Fruit fly (Drosophila melanogaster) whole organism, larva: ENCODE measurements around the gene MKP-4.

ENCODE experiments used
- noc ChIP-seq: fragments of 200-800 bp; sonication (Bioruptor generic); optimal IDR thresholded peaks from 3 replicates; lab custom pipeline; 2019; ENCODE audit warnings: missing biosample characterization, mild to moderate bottlenecking, missing genetic modification characterization, moderate library complexity

MKP-4 gene

DNA sequence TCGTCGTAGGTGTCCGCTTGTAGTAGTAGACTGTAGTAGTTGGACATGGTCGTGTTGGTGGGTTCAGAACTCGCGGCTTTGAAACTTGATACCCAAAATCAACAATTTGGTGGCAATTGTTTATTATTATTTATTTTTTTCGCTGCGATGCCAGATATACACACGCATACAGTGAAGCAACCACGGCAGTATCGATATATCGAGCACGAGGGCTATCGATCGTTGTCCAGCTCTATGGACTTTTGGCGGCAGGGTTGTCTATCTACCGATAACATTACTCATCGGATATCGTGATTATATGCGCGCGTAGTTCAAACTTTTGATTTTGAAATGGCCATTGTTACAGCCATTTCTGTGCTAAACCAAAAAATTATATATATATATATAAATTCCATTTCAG, 21.3 kb upstream of the MKP-4 start, which contains the start of gene CG14220:
CG14220 (minus strand) TSS at position 208 of the 400 bp plus-strand sequence.
- no peak for TF ChIP-seq noc (tag; lab: Kevin White, UChicago)

DNA sequence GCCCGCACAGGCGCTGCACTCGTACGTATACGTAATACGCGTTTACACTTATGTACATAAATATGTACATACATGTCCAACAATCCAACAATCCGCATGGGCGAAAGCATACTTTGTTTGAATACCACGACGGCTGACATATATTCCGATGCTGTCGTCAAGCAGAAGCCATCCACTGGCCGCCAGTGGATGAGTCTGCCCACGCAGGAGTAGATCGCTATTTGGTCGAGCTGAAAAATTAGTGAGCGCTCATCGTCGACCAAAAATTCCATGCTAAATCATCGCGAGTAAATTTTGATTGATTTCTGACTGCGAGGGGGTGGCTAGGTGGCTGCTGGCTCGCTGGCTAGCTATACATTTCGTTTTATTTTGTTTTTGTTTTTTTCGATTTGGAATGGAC, 20.4 kb upstream of the MKP-4 start:
- no peak for TF ChIP-seq noc (tag; lab: Kevin White, UChicago)

DNA sequence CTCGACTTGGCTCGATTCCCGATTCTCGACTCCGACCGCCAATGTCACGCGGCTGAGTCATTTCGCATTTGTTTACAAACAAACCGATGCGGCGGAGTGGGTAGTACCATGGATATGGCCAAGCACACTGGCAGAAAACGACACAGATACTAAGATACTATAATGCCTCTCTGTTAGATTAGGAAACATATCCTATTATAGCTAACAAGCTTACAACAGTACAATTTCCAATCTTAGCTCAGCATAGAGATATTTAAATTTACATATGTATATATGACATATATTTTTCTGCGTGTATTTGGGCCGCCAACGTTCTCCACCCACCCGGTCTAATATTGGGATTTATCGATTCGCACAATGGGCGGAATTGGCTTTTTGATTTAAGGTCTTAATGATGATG, 19.0 kb upstream of the MKP-4 start:
- peak; percentile 66 for TF ChIP-seq noc (tag; lab: Kevin White, UChicago)

DNA sequence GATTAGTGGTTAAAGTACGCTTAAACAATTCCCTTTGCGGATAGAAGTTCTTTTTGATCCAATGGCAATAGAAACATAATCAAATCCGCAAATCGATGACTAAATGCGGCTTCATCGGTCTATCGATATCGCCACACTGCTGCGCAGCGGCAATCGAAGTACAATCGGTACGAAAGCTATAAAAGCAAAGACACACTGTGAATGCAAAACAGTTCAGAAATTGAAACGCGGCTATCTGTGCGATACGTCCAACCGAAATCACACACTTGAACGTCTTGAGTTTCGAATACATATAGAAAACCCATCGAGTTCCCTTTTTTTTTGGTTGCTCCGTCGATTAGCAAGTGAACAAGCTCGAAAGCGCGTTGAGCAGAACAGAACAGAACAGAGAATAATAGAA, 17.9 kb upstream of the MKP-4 start, which contains the start of gene CG14207:
CG14207 (plus strand) TSS at position 203 of the 400 bp plus-strand sequence.
- TF ChIP-seq noc (tag; lab: Kevin White, UChicago) = peak; percentile 44

DNA sequence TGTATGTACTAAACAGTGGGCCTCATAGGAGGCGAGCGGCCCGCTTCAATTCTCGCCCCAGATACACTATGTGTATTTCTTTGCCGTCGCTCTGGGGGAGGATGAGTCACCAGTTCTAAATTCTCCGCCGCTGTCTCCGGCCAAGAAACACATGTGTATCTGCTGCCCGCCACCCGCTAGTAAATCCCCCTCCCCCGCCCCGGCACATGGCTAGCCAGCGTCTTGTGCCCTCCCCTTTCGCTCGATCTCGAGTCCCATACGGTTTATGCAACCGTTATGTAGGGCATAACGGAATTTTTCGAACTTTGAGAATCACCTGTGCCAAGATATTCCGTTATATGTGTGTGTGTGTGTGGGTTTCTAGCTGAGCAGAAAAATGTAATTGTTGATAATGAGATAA, 17.0 kb upstream of the MKP-4 start:
- TF ChIP-seq noc (tag; lab: Kevin White, UChicago) = no peak

DNA sequence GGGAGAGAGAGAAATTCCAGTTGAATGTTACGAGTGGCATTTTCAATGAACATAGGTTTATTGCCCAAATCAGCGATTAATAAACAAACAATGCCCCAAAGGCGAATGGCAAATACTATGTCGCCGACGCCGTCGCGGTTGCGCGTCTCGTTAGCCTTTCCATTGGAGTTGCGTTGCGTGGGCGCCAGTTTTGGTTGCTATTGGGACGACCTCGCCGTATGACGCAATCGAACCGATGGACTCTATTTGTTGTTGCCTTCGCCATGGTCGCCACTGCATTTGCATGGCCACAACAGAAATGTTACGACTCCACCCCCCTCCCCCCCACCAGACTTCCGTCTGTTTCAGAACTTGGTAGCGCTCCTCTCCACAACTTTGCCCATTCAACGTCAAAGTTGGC, 16.4 kb upstream of the MKP-4 start:
- TF ChIP-seq noc (tag; lab: Kevin White, UChicago) = no peak

DNA sequence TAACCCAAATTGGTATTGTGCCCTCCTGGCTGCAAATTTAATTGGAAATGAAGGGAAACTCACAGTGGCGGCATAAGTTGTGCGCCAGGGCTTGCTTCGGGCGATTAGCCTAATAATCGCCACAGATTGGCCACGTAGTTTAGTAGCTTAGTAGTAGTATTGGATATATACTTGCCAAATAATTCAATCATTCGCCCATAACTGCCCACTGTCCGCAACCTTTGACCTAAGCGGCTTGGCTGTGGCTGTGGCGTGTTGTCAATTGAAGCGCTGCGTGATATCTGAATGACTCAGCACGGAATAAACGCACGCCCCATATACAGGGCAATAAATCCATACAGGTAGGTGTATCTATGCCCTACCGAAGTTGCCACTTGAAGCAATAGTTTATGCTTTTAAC, 15.9 kb upstream of the MKP-4 start:
- no peak for TF ChIP-seq noc (tag; lab: Kevin White, UChicago)

DNA sequence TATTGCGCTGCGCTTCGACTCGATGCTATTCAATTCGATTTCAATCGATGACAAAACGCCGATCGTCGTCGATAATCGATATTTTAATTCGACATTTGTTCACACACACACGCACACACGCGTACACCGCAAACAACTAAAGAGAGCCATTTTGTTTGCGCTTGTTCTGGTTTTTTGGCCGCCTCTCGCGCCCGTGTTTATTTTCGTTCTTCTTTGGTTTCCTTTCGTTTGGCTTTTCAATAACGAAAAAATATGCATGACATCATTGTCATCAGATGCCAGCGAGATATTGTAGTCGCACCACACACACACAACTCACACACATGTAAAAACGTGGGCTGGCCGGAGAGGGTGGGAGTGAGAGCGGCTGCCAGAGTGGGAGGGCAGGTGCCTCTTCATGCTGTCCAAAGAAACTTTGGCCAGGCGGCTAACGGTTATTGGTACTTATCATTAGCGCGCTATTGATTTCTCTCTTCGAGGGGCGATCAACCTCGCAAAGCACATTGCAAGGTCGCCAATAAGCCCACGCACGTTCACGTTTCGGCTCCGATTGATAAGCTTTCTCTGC, 14.8 kb upstream of the MKP-4 start:
- TF ChIP-seq noc (tag; lab: Kevin White, UChicago) = peak; percentile 57

DNA sequence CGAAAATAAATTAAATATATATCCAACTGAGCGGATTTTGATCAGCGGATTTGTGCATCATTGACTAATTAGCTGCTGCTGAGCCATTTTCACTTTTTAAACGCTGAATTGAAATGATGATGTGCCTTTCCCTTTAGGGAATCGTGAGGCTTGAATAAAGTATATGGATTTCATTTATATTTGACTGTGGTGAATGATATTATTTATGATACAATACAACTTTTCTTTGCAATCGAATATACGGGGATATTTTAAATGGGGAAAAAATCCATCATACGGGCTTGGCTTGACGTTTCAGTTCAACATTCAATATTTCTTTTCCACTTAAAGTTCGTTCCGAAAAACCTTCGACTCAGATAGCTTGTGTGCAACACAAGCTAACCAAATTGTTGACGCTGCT, 11.7 kb upstream of the MKP-4 start, which contains the start of the genes Shawn and Tyler:
Shawn (plus strand) TSS at position 301 of the 400 bp plus-strand sequence.
Tyler (plus strand) TSS at position 301 of the 400 bp plus-strand sequence.
- no peak for TF ChIP-seq noc (tag; lab: Kevin White, UChicago)

DNA sequence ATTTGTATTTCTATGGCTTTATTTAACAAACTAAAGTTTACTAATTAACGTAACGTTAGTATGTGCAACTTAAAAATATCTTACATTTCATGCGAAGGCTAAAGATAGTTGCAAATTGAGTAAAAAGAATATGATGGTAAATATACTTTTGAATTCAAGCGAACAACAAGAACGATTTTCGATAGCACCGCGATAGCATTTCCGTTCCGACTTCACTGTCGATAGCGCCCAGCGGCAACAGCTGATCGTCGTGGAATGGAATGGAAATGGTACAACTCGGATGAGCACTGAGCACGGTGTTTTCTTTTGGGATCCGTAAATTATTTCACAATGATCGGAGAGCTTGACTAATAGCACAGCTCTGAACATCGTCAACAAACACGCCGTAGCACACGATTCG, 9.4 kb upstream of the MKP-4 start:
- no peak for TF ChIP-seq noc (tag; lab: Kevin White, UChicago)

DNA sequence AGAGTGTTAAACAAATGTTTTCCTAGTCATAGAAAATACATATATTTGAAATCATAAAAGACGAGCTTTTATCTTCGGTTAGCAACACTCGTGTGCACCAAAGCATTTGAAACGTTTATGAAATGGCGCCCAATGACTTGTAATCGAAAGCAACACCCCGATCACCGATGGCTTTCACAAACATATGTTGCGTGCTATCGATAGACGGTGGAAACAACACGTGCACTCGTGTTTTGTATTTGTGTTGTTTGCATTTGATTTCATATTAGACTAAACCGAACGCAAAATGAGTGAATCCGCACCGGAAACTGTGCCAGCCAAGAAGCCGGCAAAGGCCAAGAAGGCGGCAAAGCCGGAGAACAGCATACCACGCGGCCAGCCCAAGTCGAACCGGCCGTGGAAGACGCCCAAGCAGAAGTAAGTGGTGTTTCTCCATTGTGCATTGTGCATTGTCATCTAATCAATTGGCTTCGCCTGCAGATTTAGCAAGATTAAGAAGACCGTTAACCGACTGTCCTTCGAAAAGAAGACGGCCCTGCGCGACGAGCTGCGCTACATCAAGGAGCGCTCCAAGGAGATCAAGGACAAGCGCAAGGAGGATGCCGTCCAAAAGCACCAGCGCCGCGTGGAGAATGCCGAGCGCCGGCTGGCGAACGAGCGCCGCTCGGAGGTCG, 6.8 kb upstream of the MKP-4 start, which contains the start of gene CG14210:
CG14210 (plus strand) TSS at position 207 of the 674 bp plus-strand sequence.
- TF ChIP-seq noc (tag; lab: Kevin White, UChicago) = no peak

DNA sequence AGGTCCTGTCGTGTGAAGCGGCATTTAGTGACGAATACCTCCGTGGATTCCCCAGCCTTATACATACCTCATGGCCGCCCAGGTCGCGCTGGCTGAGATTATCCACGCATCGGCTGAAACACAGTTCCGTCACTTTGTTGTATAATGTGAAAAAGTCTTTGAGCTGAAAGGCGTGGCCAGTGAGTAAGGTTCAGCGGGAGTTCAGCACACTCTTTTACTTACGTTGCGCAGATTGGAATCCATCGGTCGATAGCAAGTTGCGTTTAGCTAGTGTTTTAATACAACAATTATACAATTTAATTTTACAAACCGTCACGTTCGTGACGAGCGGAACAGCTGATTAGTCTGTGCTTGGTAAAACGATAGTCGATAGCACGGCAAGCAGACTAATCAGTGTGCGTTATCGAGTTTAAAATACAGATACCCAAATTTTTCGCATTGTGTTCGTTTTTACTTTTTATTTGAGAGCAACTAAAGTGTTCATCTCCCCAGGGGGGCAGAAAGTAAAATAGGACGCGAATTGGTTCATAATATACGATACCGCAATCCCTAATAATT, 4.7 kb upstream of the MKP-4 start, which contains the start of the genes Pstk and Tim9b:
Pstk (minus strand) TSS at position 355 of the 558 bp plus-strand sequence.
Tim9b (minus strand) TSS at position 355 of the 558 bp plus-strand sequence.
- no peak for TF ChIP-seq noc (tag; lab: Kevin White, UChicago)

DNA sequence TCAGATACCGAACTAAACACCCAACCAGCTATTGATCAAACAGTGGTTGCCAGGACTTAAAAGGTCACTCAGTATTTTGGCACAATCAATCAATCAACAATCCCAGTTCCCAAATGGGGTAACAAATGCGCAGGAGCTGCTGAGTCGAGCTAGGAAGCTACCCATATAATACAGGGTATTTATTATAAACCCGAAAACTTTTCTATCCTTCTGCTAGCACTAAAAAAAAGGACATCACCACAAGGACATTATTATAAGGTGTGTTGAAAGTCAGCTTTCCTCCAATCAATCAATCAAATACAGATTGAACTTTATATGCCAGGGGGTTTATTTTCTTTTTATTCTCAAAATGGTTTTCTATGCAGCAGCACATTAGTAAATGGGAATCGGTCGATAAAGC, 1.8 kb upstream of the MKP-4 start, which contains the start of gene CG14221:
CG14221 (minus strand) TSS at position 101 of the 400 bp plus-strand sequence.
- TF ChIP-seq noc (tag; lab: Kevin White, UChicago) = no peak

DNA sequence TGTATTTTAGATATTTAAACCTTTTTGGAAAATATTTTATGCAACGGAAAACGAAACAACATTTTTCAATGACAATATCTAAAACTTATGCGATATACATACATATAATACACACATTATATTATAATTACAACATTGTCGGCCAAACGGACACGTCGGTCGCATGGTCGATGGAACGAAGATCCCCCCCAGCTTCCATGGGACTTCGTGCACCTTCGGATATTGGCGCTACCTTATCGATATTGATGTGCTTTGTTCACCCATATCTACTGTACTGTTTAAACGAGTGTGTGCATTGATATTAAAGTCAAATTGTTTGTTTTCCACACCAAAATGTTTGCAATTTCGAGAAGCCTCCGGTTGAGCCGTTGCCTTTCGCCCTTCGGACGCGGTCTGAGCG, 2.5 kb downstream of the MKP-4 start, which contains the start of gene CG14212:
CG14212 (plus strand) TSS at position 301 of the 400 bp plus-strand sequence.
- no peak for TF ChIP-seq noc (tag; lab: Kevin White, UChicago)

DNA sequence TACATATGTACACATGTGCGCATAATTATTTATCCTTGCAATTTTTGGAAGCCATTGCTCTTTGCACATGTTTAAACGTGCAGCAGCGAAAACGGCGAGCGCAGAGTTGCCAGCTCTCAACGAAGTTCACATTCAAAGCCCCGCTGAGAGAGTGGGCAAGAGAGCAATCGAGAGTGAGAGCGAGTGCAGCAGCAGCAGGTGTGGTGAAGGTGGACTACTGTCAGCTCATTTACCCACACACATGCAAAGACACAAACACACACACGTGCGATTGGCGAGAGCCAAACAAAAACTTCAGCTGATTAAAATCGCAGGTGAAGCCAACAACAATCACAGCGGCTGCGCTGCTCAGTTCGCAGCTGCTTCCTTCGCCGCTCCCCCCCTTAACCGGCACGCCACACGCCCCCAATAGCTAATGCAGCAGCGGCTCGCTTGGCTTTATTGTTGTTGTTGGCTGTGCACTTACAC, 8.5 kb downstream of the MKP-4 start:
- TF ChIP-seq noc (tag; lab: Kevin White, UChicago) = no peak

DNA sequence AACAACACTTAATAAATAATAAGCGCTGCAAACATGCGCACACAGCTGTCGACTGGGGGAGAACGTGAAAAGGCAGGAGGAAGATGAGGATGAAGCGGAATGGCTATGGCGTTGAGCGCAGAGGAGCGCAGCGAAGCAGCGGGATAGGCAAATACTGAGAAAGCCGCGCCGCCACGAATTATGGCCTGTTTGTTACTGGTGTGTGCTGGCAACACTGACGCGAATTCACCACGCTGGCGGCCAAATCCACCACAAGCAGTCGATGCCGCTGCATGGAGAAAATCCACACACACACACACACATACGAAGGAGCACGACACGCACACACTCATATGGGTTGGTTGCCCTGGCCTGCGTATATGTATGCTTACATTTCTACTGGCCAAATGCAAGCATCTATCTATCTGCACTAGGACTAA, 14.1 kb downstream of the MKP-4 start:
- no peak for TF ChIP-seq noc (tag; lab: Kevin White, UChicago)
